Fruit fly (Drosophila melanogaster) whole organism, embryonic: ENCODE data around the gene CG7924.

Experiments used
- Abd-B ChIP-seq: fragments of 200-800 bp; sonication (Bioruptor generic); optimal IDR thresholded peaks from 2 replicates; lab custom pipeline; 2018; ENCODE audit warnings: missing biosample characterization, mild to moderate bottlenecking, missing genetic modification characterization, moderate library complexity
- Bdp1 ChIP-seq: fragments of 200-800 bp; sonication (Bioruptor generic); optimal IDR thresholded peaks from 3 replicates; lab custom pipeline; 2016; ENCODE audit warnings: missing biosample characterization, missing genetic modification characterization
- CG11398 ChIP-seq: fragments of 200-800 bp; sonication (Bioruptor generic); optimal IDR thresholded peaks from 2 replicates; lab custom pipeline; 2016; ENCODE audit warnings: missing biosample characterization, missing genetic modification characterization
- CG11560 ChIP-seq: fragments of 200-800 bp; sonication (Bioruptor generic); IDR thresholded peaks from 3 replicates; pipeline ENCODE4 v1.3.6; 2022; ENCODE audit warnings: missing biosample characterization, missing genetic modification characterization
- CG12104 ChIP-seq: fragments of 200-800 bp; sonication (Bioruptor generic); optimal IDR thresholded peaks from 3 replicates; lab custom pipeline; 2016; ENCODE audit warnings: missing biosample characterization, missing genetic modification characterization
- CG13296 ChIP-seq: fragments of 200-800 bp; sonication (Bioruptor generic); optimal IDR thresholded peaks from 3 replicates; lab custom pipeline; 2018; ENCODE audit warnings: missing biosample characterization, mild to moderate bottlenecking, missing genetic modification characterization
- CG14667 ChIP-seq: fragments of 200-800 bp; sonication (Bioruptor generic); IDR thresholded peaks from 2 replicates; pipeline ENCODE4 v1.3.6; 2022; ENCODE audit warnings: missing biosample characterization, missing genetic modification characterization
- CG16813 ChIP-seq: fragments of 200-800 bp; sonication (Bioruptor generic); IDR thresholded peaks from 3 replicates; pipeline ENCODE4 v1.3.6; 2022; ENCODE audit warnings: missing biosample characterization, missing genetic modification characterization; ENCODE audit not compliant: partially characterized antibody
- CG16815 ChIP-seq: fragments of 200-800 bp; sonication (Bioruptor generic); optimal IDR thresholded peaks from 3 replicates; lab custom pipeline; 2017; ENCODE audit warnings: missing biosample characterization, mild to moderate bottlenecking, missing genetic modification characterization
- CG18476 ChIP-seq: fragments of 200-800 bp; sonication (Bioruptor generic); optimal IDR thresholded peaks from 2 replicates; lab custom pipeline; 2016; ENCODE audit warnings: missing biosample characterization, mild to moderate bottlenecking, missing genetic modification characterization
- CG2129 ChIP-seq: fragments of 200-800 bp; sonication (Bioruptor generic); IDR thresholded peaks from 2 replicates; pipeline ENCODE4 v1.3.6; 2022; ENCODE audit warnings: missing biosample characterization, missing genetic modification characterization; ENCODE audit not compliant: partially characterized antibody
- CG33213 ChIP-seq: fragments of 200-800 bp; sonication (Bioruptor generic); optimal IDR thresholded peaks from 3 replicates; lab custom pipeline; 2016; ENCODE audit warnings: missing biosample characterization, missing genetic modification characterization
- CG4424 ChIP-seq: fragments of 200-800 bp; sonication (Bioruptor generic); optimal IDR thresholded peaks from 3 replicates; lab custom pipeline; 2016; ENCODE audit warnings: missing biosample characterization, missing genetic modification characterization
- CG4617 ChIP-seq: fragments of 200-800 bp; sonication (Bioruptor generic); optimal IDR thresholded peaks from 3 replicates; lab custom pipeline; 2016; ENCODE audit warnings: missing biosample characterization, missing genetic modification characterization, borderline replicate concordance
- CG6683 ChIP-seq: fragments of 200-800 bp; sonication (Bioruptor generic); optimal IDR thresholded peaks from 2 replicates; lab custom pipeline; 2017; ENCODE audit warnings: missing biosample characterization, mild to moderate bottlenecking, missing genetic modification characterization, missing genetic modification reagents
- CG7556 ChIP-seq: fragments of 200-800 bp; sonication (Bioruptor generic); optimal IDR thresholded peaks from 2 replicates; lab custom pipeline; 2017; ENCODE audit warnings: missing biosample characterization, mild to moderate bottlenecking, missing genetic modification characterization
- CG8388 ChIP-seq: fragments of 200-800 bp; sonication (Bioruptor generic); optimal IDR thresholded peaks from 2 replicates; lab custom pipeline; 2019; ENCODE audit warnings: missing biosample characterization, mild to moderate bottlenecking, missing genetic modification characterization, moderate library complexity
- CTCF ChIP-seq: fragments of 200-800 bp; sonication (Bioruptor generic); optimal IDR thresholded peaks from 2 replicates; lab custom pipeline; 2017; ENCODE audit warnings: missing biosample characterization, mild to moderate bottlenecking, missing genetic modification characterization, moderate library complexity
- D19A ChIP-seq: fragments of 200-800 bp; optimal IDR thresholded peaks from 3 replicates; lab custom pipeline; 2019; ENCODE audit warnings: missing biosample characterization, mild to moderate bottlenecking, missing genetic modification characterization, moderate library complexity
- Dref ChIP-seq: fragments of 200-800 bp; sonication (Bioruptor generic); IDR thresholded peaks from 2 replicates; pipeline ENCODE4 v1.3.6; 2022; ENCODE audit warnings: missing biosample characterization, missing genetic modification characterization
- Eip74EF ChIP-seq, 2 experiments: fragments of 200-800 bp in 1 of 2; fragments of >200 bp in 1 of 2; sonication (Bioruptor generic) in 1 of 2; optimal IDR thresholded peaks; 2 replicates each; lab custom pipeline; 2017 to 2019; ENCODE audit warnings: missing biosample characterization in 2 of 2, missing genetic modification characterization in 2 of 2, mild to moderate bottlenecking in 1 of 2, moderate library complexity in 1 of 2
- Ets97D ChIP-seq: fragments of 200-800 bp; sonication (Bioruptor generic); optimal IDR thresholded peaks from 3 replicates; lab custom pipeline; 2016; ENCODE audit warnings: missing biosample characterization, missing genetic modification characterization
- Gsc ChIP-seq: fragments of 200-800 bp; sonication (Bioruptor generic); IDR thresholded peaks from 2 replicates; pipeline ENCODE4 v1.3.6; 2022; ENCODE audit warnings: missing biosample characterization, missing genetic modification characterization
- Gug ChIP-seq: fragments of 200-800 bp; sonication (Bioruptor generic); IDR thresholded peaks from 4 replicates; pipeline ENCODE4 v1.3.6; 2022; ENCODE audit warnings: missing biosample characterization, missing genetic modification characterization
- H15 ChIP-seq: fragments of 200-800 bp; sonication (Bioruptor generic); IDR thresholded peaks from 3 replicates; pipeline ENCODE4 v1.3.6; 2022; ENCODE audit warnings: missing biosample characterization, missing genetic modification characterization
- MBD-R2 ChIP-seq: fragments of 200-800 bp; sonication (Bioruptor generic); IDR thresholded peaks from 2 replicates; pipeline ENCODE4 v1.3.6; 2022; ENCODE audit warnings: missing biosample characterization, missing genetic modification characterization
- NFAT ChIP-seq: fragments of 200-800 bp; sonication (Bioruptor generic); IDR thresholded peaks from 2 replicates; pipeline ENCODE4 v1.3.6; 2022; ENCODE audit warnings: missing biosample characterization, missing genetic modification characterization
- Nf-YA ChIP-seq: fragments of 200-800 bp; sonication (Bioruptor generic); IDR thresholded peaks from 2 replicates; pipeline ENCODE4 v1.3.6; 2022; ENCODE audit warnings: missing biosample characterization, missing genetic modification characterization
- Rfx ChIP-seq: fragments of 200-800 bp; sonication (Bioruptor generic); IDR thresholded peaks from 2 replicates; pipeline ENCODE4 v1.3.6; 2022; ENCODE audit warnings: missing biosample characterization, missing genetic modification characterization
- Taf1 ChIP-seq: fragments of 200-800 bp; sonication (Bioruptor generic); IDR thresholded peaks from 2 replicates; pipeline ENCODE4 v1.3.6; 2022; ENCODE audit warnings: missing biosample characterization, missing genetic modification characterization
- br ChIP-seq: fragments of >200 bp; optimal IDR thresholded peaks from 2 replicates; lab custom pipeline; 2017
- bsh ChIP-seq, 2 experiments: fragments of 200-800 bp; sonication (Bioruptor generic); optimal IDR thresholded peaks; 2 replicates each; lab custom pipeline; 2017 to 2018; ENCODE audit warnings: mild to moderate bottlenecking in 2 of 2, missing biosample characterization in 2 of 2, missing genetic modification characterization in 2 of 2, moderate library complexity in 1 of 2
- chn ChIP-seq: fragments of 200-800 bp; sonication (Bioruptor generic); optimal IDR thresholded peaks from 2 replicates; lab custom pipeline; 2016; ENCODE audit warnings: missing biosample characterization, missing genetic modification characterization
- ems ChIP-seq: fragments of 200-800 bp; sonication (Bioruptor generic); optimal IDR thresholded peaks from 3 replicates; lab custom pipeline; 2016; ENCODE audit warnings: missing biosample characterization, missing genetic modification characterization
- esg ChIP-seq: fragments of 200-800 bp; sonication (Bioruptor generic); conservative IDR thresholded peaks from 2 replicates; pipeline ENCODE4 v1.3.6; 2022; ENCODE audit warnings: missing biosample characterization, missing genetic modification characterization
- ewg ChIP-seq: fragments of 200-800 bp; sonication (Bioruptor generic); optimal IDR thresholded peaks from 3 replicates; lab custom pipeline; 2017; ENCODE audit warnings: mild to moderate bottlenecking, missing biosample characterization, missing genetic modification reagents, missing genetic modification characterization
- fd102C ChIP-seq: fragments of 200-800 bp; sonication (Bioruptor generic); optimal IDR thresholded peaks from 2 replicates; lab custom pipeline; 2018; ENCODE audit warnings: missing biosample characterization, mild to moderate bottlenecking, missing genetic modification characterization, moderate library complexity
- ftz-f1 ChIP-seq: fragments of 200-800 bp; sonication (Bioruptor generic); optimal IDR thresholded peaks from 2 replicates; lab custom pipeline; 2016; ENCODE audit warnings: missing biosample characterization, missing genetic modification characterization
- gro ChIP-seq: fragments of 200-800 bp; sonication (Bioruptor generic); optimal IDR thresholded peaks from 2 replicates; lab custom pipeline; 2016; ENCODE audit warnings: missing biosample characterization, missing genetic modification characterization
- hkb ChIP-seq, 2 experiments: fragments of 200-800 bp in 1 of 2; fragments of >200 bp in 1 of 2; sonication (Bioruptor generic) in 1 of 2; IDR thresholded peaks in 1 of 2; optimal IDR thresholded peaks in 1 of 2; 2 replicates each; pipeline versions ENCODE4 v1.3.6 to Lab custom; 2017 to 2022; ENCODE audit warnings: missing biosample characterization in 1 of 2, missing genetic modification characterization in 1 of 2
- kay ChIP-seq: fragments of 200-800 bp; sonication (Bioruptor generic); optimal IDR thresholded peaks from 2 replicates; lab custom pipeline; 2016; ENCODE audit warnings: missing biosample characterization, missing genetic modification characterization
- nom ChIP-seq: fragments of 200-800 bp; sonication (Bioruptor generic); optimal IDR thresholded peaks from 2 replicates; lab custom pipeline; 2017; ENCODE audit warnings: missing biosample characterization, missing genetic modification characterization, mild to moderate bottlenecking, moderate library complexity, missing genetic modification reagents
- shn ChIP-seq: fragments of 200-800 bp; sonication (Bioruptor generic); optimal IDR thresholded peaks from 3 replicates; lab custom pipeline; 2016; ENCODE audit warnings: missing biosample characterization, missing genetic modification characterization
- stwl ChIP-seq: fragments of 200-800 bp; sonication (Bioruptor generic); optimal IDR thresholded peaks from 3 replicates; lab custom pipeline; 2018; ENCODE audit warnings: missing biosample characterization, mild to moderate bottlenecking, missing genetic modification characterization, moderate library complexity
- tio ChIP-seq: fragments of 200-800 bp; sonication (Bioruptor generic); optimal IDR thresholded peaks from 2 replicates; lab custom pipeline; 2017; ENCODE audit warnings: missing biosample characterization, missing genetic modification characterization, inconsistent platforms
- vvl ChIP-seq: fragments of 200-800 bp; sonication (Bioruptor generic); IDR thresholded peaks from 2 replicates; pipeline ENCODE4 v1.3.6; 2022; ENCODE audit warnings: missing biosample characterization, missing genetic modification characterization
- zen2 ChIP-seq: fragments of 200-800 bp; sonication (Bioruptor generic); IDR thresholded peaks from 3 replicates; pipeline ENCODE4 v1.3.6; 2022; ENCODE audit warnings: missing biosample characterization, missing genetic modification characterization; ENCODE audit not compliant: partially characterized antibody

Gene CG7924

DNA sequence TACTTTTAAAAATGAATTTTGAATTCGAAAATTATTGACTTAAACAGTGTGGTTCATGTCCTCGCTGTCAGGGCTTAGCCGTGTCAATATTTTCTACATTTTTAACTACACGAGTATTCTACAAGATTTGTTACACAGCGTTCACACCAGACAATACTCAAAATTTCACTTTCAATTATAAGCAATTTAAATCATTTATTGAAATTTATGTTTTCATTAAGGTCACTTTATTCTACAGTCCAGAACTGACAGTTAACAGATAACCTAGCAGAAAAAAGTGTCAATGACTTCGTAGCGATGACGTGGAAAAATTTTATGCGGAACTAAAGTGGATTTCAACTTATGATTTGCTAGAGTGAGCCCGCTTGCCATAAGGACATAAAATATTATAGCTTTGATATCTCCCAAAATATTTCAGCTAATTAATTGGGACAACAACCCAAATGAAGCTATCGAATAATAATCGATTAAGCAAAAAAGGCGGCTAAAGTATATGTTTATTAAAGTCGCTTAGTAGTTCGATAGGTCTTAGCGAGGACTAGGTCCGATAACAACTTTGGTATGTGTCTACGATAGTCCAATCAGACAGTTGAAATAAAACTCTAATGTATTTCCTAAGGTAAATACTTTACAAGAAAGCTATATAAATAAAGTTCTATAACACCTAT lies 43.2 kb upstream of the CG7924 start (continued):
- TF ChIP-seq hkb (optimal IDR thresholded peaks at IDR 0.05; lab: Kevin White, UChicago) (no peak), hkb (GFP tag; IDR thresholded peaks at IDR 0.05; lab: Robert Waterston, UW) (peak; percentile 84), fd102C (no peak), Gug (GFP tag; lab: Robert Waterston, UW) (peak; percentile 25; the same call in 1 of the 4 replicates), CG4617 (no peak), CG16815 (GFP tag; lab: Kevin White, UChicago) (no peak), ewg (GFP tag; lab: Kevin White, UChicago) (no peak), Dref (GFP tag; lab: Robert Waterston, UW) (peak; percentile 88)

DNA sequence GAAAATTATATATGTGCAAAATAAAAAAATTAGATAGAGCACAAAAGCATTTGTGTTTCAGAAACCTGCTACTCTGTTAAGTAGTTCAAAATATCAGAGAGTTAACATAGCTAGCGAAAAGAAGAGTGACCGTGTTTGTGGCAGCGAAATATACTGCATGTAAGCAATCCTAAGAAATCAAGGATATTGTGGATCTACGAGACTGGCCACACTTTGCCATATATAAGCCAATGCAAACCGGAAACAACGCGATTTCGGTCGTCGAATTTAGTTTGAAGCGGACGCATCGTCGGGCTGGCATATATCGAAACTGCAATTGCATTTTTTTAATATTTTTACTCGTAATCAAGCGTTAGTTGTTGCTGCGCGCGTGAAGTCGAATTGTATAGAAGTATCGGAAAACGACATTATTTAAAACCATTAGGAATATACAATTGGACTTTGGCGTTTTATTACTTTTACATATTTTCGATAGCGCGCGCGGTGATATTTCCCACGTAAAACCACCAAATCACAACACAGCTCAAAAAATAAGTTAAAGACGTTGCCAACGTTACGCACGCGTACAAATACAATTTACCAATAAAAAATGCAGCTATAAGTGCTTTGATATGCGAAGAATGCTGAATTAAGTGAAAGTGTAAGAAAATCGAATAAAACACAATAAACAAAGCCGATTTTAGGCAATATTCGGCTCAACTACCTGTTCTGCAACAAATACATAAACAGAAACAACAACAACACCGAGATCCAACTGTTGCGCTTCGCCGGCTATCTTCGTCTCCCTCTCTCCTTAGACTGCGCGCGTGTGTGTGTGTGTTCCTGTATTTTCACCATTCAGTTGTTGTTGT lies 42.4 kb upstream of the CG7924 start, which contains the start of gene nuf:
nuf (plus strand) TSS at position 246 of the 851 bp plus-strand sequence.
- TF ChIP-seq chn (GFP tag; lab: Kevin White, UChicago) (no peak), Bdp1 (no peak), ems (no peak), CG16813 (GFP tag; lab: Robert Waterston, UW) (no peak), Taf1 (GFP tag; lab: Robert Waterston, UW) (no peak), CG12104 (GFP tag; lab: Kevin White, UChicago) (no peak), Abd-B (GFP tag; lab: Kevin White, UChicago) (no peak), D19A (no peak), Eip74EF (GFP tag; optimal IDR thresholded peaks at IDR 0.05; lab: Kevin White, UChicago) (peak in 1 of 2 experiments; percentile 83), vvl (GFP tag; lab: Robert Waterston, UW) (peak; percentile 77), stwl (tag; lab: Kevin White, UChicago) (peak; percentile 48), CG11560 (tag; lab: Robert Waterston, UW) (no peak), CG6683 (GFP tag; lab: Kevin White, UChicago) (peak; percentile 54), CTCF (GFP tag; lab: Kevin White, UChicago) (no peak), Gsc (GFP tag; lab: Robert Waterston, UW) (no peak), bsh (GFP tag; optimal IDR thresholded peaks at IDR 0.05; lab: Kevin White, UChicago) (peak in 1 of 2 experiments; percentile 24), esg (no peak), Nf-YA (no peak; the same call in 1 of the 2 replicates), H15 (no peak), CG11398 (GFP tag; lab: Kevin White, UChicago) (no peak), NFAT (GFP tag; lab: Robert Waterston, UW) (no peak), ftz-f1 (GFP tag; lab: Kevin White, UChicago) (no peak), shn (GFP tag; lab: Kevin White, UChicago) (no peak), gro (GFP tag; lab: Kevin White, UChicago) (peak; percentile 52), Rfx (peak; percentile 76; the same call in 1 of the 2 replicates), CG13296 (GFP tag; lab: Kevin White, UChicago) (peak; percentile 59), CG4424 (GFP tag; lab: Kevin White, UChicago) (no peak), CG18476 (GFP tag; lab: Kevin White, UChicago) (no peak), zen2 (GFP tag; lab: Robert Waterston, UW) (no peak), CG14667 (GFP tag; lab: Robert Waterston, UW) (no peak), MBD-R2 (GFP tag; lab: Robert Waterston, UW) (no peak), CG2129 (no peak), CG33213 (GFP tag; lab: Kevin White, UChicago) (peak; percentile 80), CG8388 (peak; percentile 7), br (no peak), nom (peak; percentile 87), tio (GFP tag; lab: Kevin White, UChicago) (no peak), kay (GFP tag; lab: Kevin White, UChicago) (no peak), Ets97D (GFP tag; lab: Kevin White, UChicago) (peak; percentile 88), CG7556 (GFP tag; lab: Kevin White, UChicago) (no peak)
